Worm (Caenorhabditis elegans): Measurements from ENCODE around the gene str-198.
A peak's percentile ranks its signal among the peaks of the same experiment; 100 is the strongest.

Gene str-198

DNA sequence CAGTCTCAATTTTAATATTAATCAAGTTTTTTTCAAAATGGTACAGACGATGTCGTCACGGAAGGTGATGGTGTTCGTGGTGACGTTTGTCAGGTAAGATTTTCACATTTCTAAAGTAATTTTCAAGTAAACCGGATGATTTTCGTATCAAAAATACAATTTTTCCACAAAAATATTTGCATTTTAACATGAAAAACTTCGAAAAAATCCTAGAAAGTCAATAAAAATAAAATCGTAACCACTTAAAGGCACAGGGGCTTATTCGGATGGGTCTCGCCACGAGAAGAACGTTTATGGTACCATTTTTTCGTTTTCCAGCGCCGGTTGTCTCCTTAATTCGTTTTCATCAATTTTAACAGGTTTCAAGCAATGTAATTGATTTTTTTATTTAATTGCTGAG lies 23.3 kb upstream of the str-198 start, which contains the start of gene T10C6.6:
Gene T10C6.6, plus strand, starts transcription at position 27 of the 400 bp plus-strand sequence.
- TF ChIP-seq ttx-3 (tag; optimal IDR thresholded peaks at IDR 0.05) = no peak
- TF ChIP-seq elt-2 (tag; optimal IDR thresholded peaks at IDR 0.05) = peak; percentile 44
- no peak for TF ChIP-seq T23F11.4 (GFP tag; optimal IDR thresholded peaks at IDR 0.05)
- no peak for TF ChIP-seq K02D7.2 (tag; optimal IDR thresholded peaks at IDR 0.05)

DNA sequence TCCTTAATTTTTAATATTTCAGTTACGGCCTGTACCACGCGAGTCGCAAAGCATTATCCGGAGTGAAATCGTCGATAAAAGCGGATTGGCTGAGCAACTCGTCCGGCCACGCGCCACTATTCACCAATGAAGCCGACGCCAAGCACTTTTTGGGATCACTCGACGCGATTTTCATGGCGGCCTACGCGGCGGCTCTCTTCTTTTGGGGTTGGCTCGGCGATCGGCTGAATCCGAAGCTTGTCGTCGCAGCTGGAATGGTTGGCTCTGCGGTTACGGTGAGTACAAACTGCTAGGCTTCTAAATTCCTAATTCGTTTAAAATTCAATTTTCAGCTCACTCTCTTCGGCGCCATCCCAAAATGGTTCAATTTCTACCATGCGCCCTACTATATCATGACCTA lies 22.7 kb upstream of the str-198 start:
- TF ChIP-seq K09A11.1 (tag; optimal IDR thresholded peaks at IDR 0.05; ENCODE audit: insufficient read depth) = no peak
- no peak for TF ChIP-seq ceh-2 (tag; optimal IDR thresholded peaks at IDR 0.05)
- no peak for TF ChIP-seq hlh-13 (GFP tag; optimal IDR thresholded peaks at IDR 0.05)
- TF ChIP-seq ceh-19 (GFP tag; optimal IDR thresholded peaks at IDR 0.05) = no peak
- TF ChIP-seq unc-42 (tag; optimal IDR thresholded peaks at IDR 0.05) = no peak
- TF ChIP-seq ceh-34 (tag; optimal IDR thresholded peaks at IDR 0.05) = no peak
- TF ChIP-seq ref-2 (tag; optimal IDR thresholded peaks at IDR 0.05) = no peak
- no peak for TF ChIP-seq zip-5 (tag; optimal IDR thresholded peaks at IDR 0.05)

DNA sequence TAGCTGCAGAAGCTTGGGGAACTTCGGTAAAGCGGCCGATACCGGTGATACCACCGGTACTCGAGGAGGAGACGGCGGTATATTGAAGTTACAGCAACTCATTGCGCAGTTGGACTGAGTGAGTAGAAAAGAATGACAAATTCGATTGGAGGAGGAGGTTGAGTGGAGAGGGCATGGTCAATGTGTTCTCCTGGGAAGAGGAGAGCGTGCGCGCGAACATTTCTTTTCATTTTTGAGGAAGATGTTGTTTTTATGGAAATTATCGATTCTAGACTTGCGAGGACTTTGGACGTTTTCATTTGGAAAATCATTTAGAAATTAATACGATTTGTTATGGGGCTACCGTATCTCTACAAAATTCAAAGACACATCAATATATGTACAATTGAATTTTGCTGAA lies 18.4 kb upstream of the str-198 start:
- no peak for TF ChIP-seq lin-11 (tag; optimal IDR thresholded peaks at IDR 0.05)
- no peak for TF ChIP-seq pag-3 (tag; optimal IDR thresholded peaks at IDR 0.05; ENCODE audit: borderline replicate concordance)
- TF ChIP-seq npax-4 (tag; optimal IDR thresholded peaks at IDR 0.05) = no peak

DNA sequence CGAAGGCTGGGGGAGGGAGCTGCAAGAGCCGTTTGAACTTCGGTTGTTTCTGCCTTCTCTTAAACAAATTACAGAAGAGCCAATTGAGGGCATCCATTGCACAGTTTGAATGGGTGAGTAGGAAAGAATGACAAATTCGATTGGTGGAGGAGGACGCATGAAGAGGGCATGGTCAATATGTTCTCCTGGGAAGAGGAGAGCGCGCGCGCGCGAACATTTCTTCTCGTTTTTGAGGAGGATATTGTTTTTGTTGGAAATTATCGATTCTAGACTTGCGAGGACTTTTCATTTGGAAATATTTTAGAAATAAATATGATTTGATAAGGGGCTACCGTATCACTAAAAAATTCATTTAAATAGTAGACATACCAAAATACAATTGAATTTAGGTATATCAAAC lies 16.0 kb upstream of the str-198 start, which contains the start of gene T10C6.7:
Gene T10C6.7, minus strand, starts transcription at position 143 of the 400 bp plus-strand sequence.
- TF ChIP-seq fkh-10 (GFP tag; optimal IDR thresholded peaks at IDR 0.05) (no peak), madf-2 (tag; optimal IDR thresholded peaks at IDR 0.05) (no peak), nhr-232 (tag; optimal IDR thresholded peaks at IDR 0.05) (no peak), fkh-6 (tag; optimal IDR thresholded peaks at IDR 0.05) (no peak), ahr-1 (tag; optimal IDR thresholded peaks at IDR 0.05) (no peak), sdc-2 (tag; optimal IDR thresholded peaks at IDR 0.05) (no peak), hlh-30 (tag; optimal IDR thresholded peaks at IDR 0.05; ENCODE audit: insufficient read depth) (no peak), ceh-19 (GFP tag; optimal IDR thresholded peaks at IDR 0.05) (no peak), syd-9 (tag; optimal IDR thresholded peaks at IDR 0.05) (no peak), ceh-24 (tag; optimal IDR thresholded peaks at IDR 0.05) (no peak), ama-1 (optimal IDR thresholded peaks at IDR 0.05) (no peak), unc-42 (tag; optimal IDR thresholded peaks at IDR 0.05) (no peak), pqm-1 (tag; optimal IDR thresholded peaks at IDR 0.05) (no peak), ceh-9 (tag; optimal IDR thresholded peaks at IDR 0.05) (no peak), pat-9 (tag; optimal IDR thresholded peaks at IDR 0.05) (no peak), ztf-16 (tag; optimal IDR thresholded peaks at IDR 0.05) (no peak), fax-1 (tag; optimal IDR thresholded peaks at IDR 0.05) (no peak)

DNA sequence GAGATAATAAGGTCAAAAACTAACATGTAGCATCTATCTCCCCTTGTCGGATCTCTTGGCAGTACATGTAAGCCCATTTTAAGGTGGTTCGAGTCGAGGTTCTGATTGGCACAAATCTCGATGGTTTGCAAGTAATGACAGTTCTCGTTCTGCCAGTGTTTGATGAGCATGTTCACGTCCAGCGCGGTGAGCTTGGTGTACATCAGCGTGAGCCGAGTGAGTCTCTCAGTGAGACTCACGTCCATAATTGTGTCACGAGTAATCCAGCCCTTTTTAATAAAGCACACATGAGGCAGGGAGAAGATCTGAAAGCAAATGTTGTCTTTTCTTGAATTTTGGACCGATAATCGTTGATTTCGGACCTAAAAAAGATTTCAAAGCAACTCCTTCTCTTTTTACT lies 14.8 kb upstream of the str-198 start, which contains the start of gene T10C6.16:
Gene T10C6.16, minus strand, starts transcription at position 245 of the 400 bp plus-strand sequence.
- no peak for TF ChIP-seq tbx-2 (tag; optimal IDR thresholded peaks at IDR 0.05)
- no peak for TF ChIP-seq ztf-16 (tag; optimal IDR thresholded peaks at IDR 0.05)
- no peak for TF ChIP-seq tbx-7 (tag; optimal IDR thresholded peaks at IDR 0.05)
- no peak for TF ChIP-seq sdc-2 (tag; optimal IDR thresholded peaks at IDR 0.05)
- no peak for TF ChIP-seq nhr-11 (tag; optimal IDR thresholded peaks at IDR 0.05)
- no peak for TF ChIP-seq ceh-6 (GFP tag; optimal IDR thresholded peaks at IDR 0.05)
- no peak for TF ChIP-seq ceh-22 (tag; optimal IDR thresholded peaks at IDR 0.05)
- no peak for TF ChIP-seq hlh-13 (GFP tag; optimal IDR thresholded peaks at IDR 0.05)
- TF ChIP-seq ceh-18 (tag; optimal IDR thresholded peaks at IDR 0.05) = no peak
- TF ChIP-seq ets-4 (tag; optimal IDR thresholded peaks at IDR 0.05) = no peak
- TF ChIP-seq ttx-3 (tag; optimal IDR thresholded peaks at IDR 0.05) = no peak
- no peak for TF ChIP-seq K09A11.1 (tag; optimal IDR thresholded peaks at IDR 0.05; ENCODE audit: insufficient read depth)
- no peak for TF ChIP-seq elt-4 (tag; optimal IDR thresholded peaks at IDR 0.05)
- TF ChIP-seq C38D4.7 (GFP tag; optimal IDR thresholded peaks at IDR 0.05) = no peak
- no peak for TF ChIP-seq C08G9.2 (tag; optimal IDR thresholded peaks at IDR 0.05)
- no peak for TF ChIP-seq K02D7.2 (tag; optimal IDR thresholded peaks at IDR 0.05)
- TF ChIP-seq fax-1 (tag; optimal IDR thresholded peaks at IDR 0.05) = no peak
- no peak for TF ChIP-seq hlh-15 (tag; optimal IDR thresholded peaks at IDR 0.05)

Measured in whole organism, late embryonic.